Worm (Caenorhabditis elegans) whole organism, L1 larva: ENCODE data around the gene sqt-2.

Source experiments
- ceh-63 ChIP-seq: fragments of 200-800 bp; sonication (Bioruptor generic); optimal IDR thresholded peaks from 2 replicates; lab custom pipeline; 2018; ENCODE audit warnings: mild to moderate bottlenecking, missing genetic modification characterization, missing compliant biosample characterization
- fkh-10 ChIP-seq: sonication (generic microtip); optimal IDR thresholded peaks from 2 replicates; lab custom pipeline; 2017; ENCODE audit warnings: missing biosample characterization, missing genetic modification reagents, missing genetic modification characterization
- nhr-28 ChIP-seq: fragments of 150-350 bp; optimal IDR thresholded peaks from 2 replicates; lab custom pipeline; 2014; ENCODE audit warnings: missing biosample characterization, missing genetic modification characterization
- nhr-90 ChIP-seq: sonication (generic microtip); optimal IDR thresholded peaks from 2 replicates; lab custom pipeline; 2016; ENCODE audit warnings: mild to moderate bottlenecking, missing genetic modification characterization, missing compliant biosample characterization; ENCODE audit not compliant: poor library complexity
- rnt-1 ChIP-seq: sonication (generic microtip); optimal IDR thresholded peaks from 2 replicates; lab custom pipeline; 2016; ENCODE audit warnings: mild to moderate bottlenecking, missing genetic modification characterization, moderate library complexity, missing compliant biosample characterization

ce11 chrII:28283-28682 lies 5.2 kb downstream of the sqt-2 start, which contains the start of gene F23F1.4:
- TF ChIP-seq nhr-28 (no peak), rnt-1 (tag; lab: Kevin White, UChicago) (no peak), ceh-63 (GFP tag; lab: Kevin White, UChicago) (no peak), nhr-90 (tag; lab: Kevin White, UChicago) (no peak), fkh-10 (GFP tag; lab: Kevin White, UChicago) (no peak)
